Fruit fly (Drosophila melanogaster) whole organism, embryonic: ENCODE measurements around the gene PIG-Q.

Source experiments
- Antp ChIP-seq: fragments of 200-800 bp; sonication (Bioruptor generic); optimal IDR thresholded peaks from 3 replicates; lab custom pipeline; 2016; ENCODE audit warnings: missing biosample characterization, missing genetic modification characterization
- BEAF-32 ChIP-seq: fragments of 200-800 bp; sonication (Bioruptor generic); optimal IDR thresholded peaks from 3 replicates; lab custom pipeline; 2017; ENCODE audit warnings: missing biosample characterization, missing genetic modification characterization, mild to moderate bottlenecking, moderate library complexity, missing genetic modification reagents
- CG11093 ChIP-seq: fragments of 200-800 bp; sonication (Bioruptor generic); IDR thresholded peaks from 3 replicates; pipeline ENCODE4 v1.3.6; 2022; ENCODE audit warnings: missing biosample characterization, missing genetic modification characterization
- CG11695 ChIP-seq: fragments of 200-800 bp; sonication (Bioruptor generic); IDR thresholded peaks from 3 replicates; pipeline ENCODE4 v1.3.6; 2022; ENCODE audit warnings: missing biosample characterization, missing genetic modification characterization
- CG12155 ChIP-seq: fragments of 200-800 bp; sonication (Bioruptor generic); optimal IDR thresholded peaks from 3 replicates; lab custom pipeline; 2016; ENCODE audit warnings: missing biosample characterization, missing genetic modification characterization
- CG12236 ChIP-seq: fragments of 200-800 bp; sonication (Bioruptor generic); optimal IDR thresholded peaks from 2 replicates; lab custom pipeline; 2016; ENCODE audit warnings: missing biosample characterization, missing genetic modification characterization
- CG13296 ChIP-seq: fragments of 200-800 bp; sonication (Bioruptor generic); optimal IDR thresholded peaks from 3 replicates; lab custom pipeline; 2018; ENCODE audit warnings: missing biosample characterization, mild to moderate bottlenecking, missing genetic modification characterization
- CG13894 ChIP-seq: fragments of 200-800 bp; sonication (Bioruptor generic); optimal IDR thresholded peaks from 3 replicates; lab custom pipeline; 2018; ENCODE audit warnings: missing biosample characterization, mild to moderate bottlenecking, missing genetic modification characterization, moderate library complexity
- CG14014 ChIP-seq: fragments of 200-800 bp; sonication (Bioruptor generic); IDR thresholded peaks from 2 replicates; pipeline ENCODE4 v1.3.6; 2022; ENCODE audit warnings: missing biosample characterization, missing genetic modification characterization
- CG14050 ChIP-seq: fragments of 200-800 bp; sonication (Bioruptor generic); IDR thresholded peaks from 3 replicates; pipeline ENCODE4 v1.3.6; 2022; ENCODE audit warnings: missing biosample characterization, missing genetic modification characterization
- CG14710 ChIP-seq: fragments of 200-800 bp; sonication (Bioruptor generic); optimal IDR thresholded peaks from 3 replicates; lab custom pipeline; 2019; ENCODE audit warnings: missing biosample characterization, mild to moderate bottlenecking, missing genetic modification characterization, moderate library complexity
- CG15479 ChIP-seq: fragments of 200-800 bp; sonication (Bioruptor generic); optimal IDR thresholded peaks from 3 replicates; lab custom pipeline; 2019; ENCODE audit warnings: missing biosample characterization, mild to moderate bottlenecking, missing genetic modification characterization, moderate library complexity
- CG17802 ChIP-seq: fragments of 200-800 bp; sonication (Bioruptor generic); optimal IDR thresholded peaks from 2 replicates; lab custom pipeline; 2018; ENCODE audit warnings: missing biosample characterization, mild to moderate bottlenecking, missing genetic modification characterization, moderate library complexity
- CG2678 ChIP-seq: fragments of 200-800 bp; sonication (Bioruptor generic); optimal IDR thresholded peaks from 3 replicates; lab custom pipeline; 2019; ENCODE audit warnings: missing biosample characterization, mild to moderate bottlenecking, missing genetic modification characterization, moderate library complexity
- CG31441 ChIP-seq: fragments of 200-800 bp; sonication (Bioruptor generic); IDR thresholded peaks from 2 replicates; pipeline ENCODE4 v1.3.6; 2022; ENCODE audit warnings: missing biosample characterization, missing genetic modification characterization
- CG42726 ChIP-seq: fragments of 200-800 bp; sonication (Bioruptor generic); IDR thresholded peaks from 2 replicates; pipeline ENCODE4 v1.3.6; 2022; ENCODE audit warnings: missing biosample characterization, missing genetic modification characterization; ENCODE audit not compliant: partially characterized antibody
- CG4820 ChIP-seq: fragments of 200-800 bp; sonication (Bioruptor generic); optimal IDR thresholded peaks from 3 replicates; lab custom pipeline; 2016; ENCODE audit warnings: missing biosample characterization, missing genetic modification characterization
- CG5953 ChIP-seq: fragments of 200-800 bp; sonication (Bioruptor generic); IDR thresholded peaks from 2 replicates; pipeline ENCODE4 v1.3.6; 2022; ENCODE audit warnings: missing biosample characterization, missing genetic modification characterization
- CG7963 ChIP-seq: fragments of 200-800 bp; sonication (Bioruptor generic); IDR thresholded peaks from 3 replicates; pipeline ENCODE4 v1.3.6; 2022; ENCODE audit warnings: missing biosample characterization, missing genetic modification characterization; ENCODE audit not compliant: partially characterized antibody
- CG8388 ChIP-seq: fragments of 200-800 bp; sonication (Bioruptor generic); optimal IDR thresholded peaks from 2 replicates; lab custom pipeline; 2019; ENCODE audit warnings: missing biosample characterization, mild to moderate bottlenecking, missing genetic modification characterization, moderate library complexity
- CG8924 ChIP-seq: fragments of 200-800 bp; optimal IDR thresholded peaks from 3 replicates; lab custom pipeline; 2019; ENCODE audit warnings: missing biosample characterization, mild to moderate bottlenecking, missing genetic modification characterization, moderate library complexity
- Ets65A ChIP-seq: fragments of 200-800 bp; sonication (Bioruptor generic); peaks from one replicate; lab custom pipeline; 2016; ENCODE audit warnings: missing biosample characterization, missing genetic modification characterization
- GATAe ChIP-seq: fragments of 200-800 bp; sonication (Bioruptor generic); conservative IDR thresholded peaks from 2 replicates; pipeline ENCODE4 v1.3.6; 2022; ENCODE audit warnings: missing biosample characterization, missing genetic modification characterization
- Hand ChIP-seq: fragments of 200-800 bp; sonication (Bioruptor generic); optimal IDR thresholded peaks from 2 replicates; lab custom pipeline; 2017; ENCODE audit warnings: mild to moderate bottlenecking, missing biosample characterization, missing genetic modification reagents, missing genetic modification characterization
- Hmr ChIP-seq: fragments of 200-800 bp; sonication (Bioruptor generic); optimal IDR thresholded peaks from 3 replicates; lab custom pipeline; 2017; ENCODE audit warnings: mild to moderate bottlenecking, missing biosample characterization, missing genetic modification reagents, missing genetic modification characterization
- Hr78 ChIP-seq, 2 experiments: fragments of 200-800 bp in 1 of 2; fragments of >200 bp in 1 of 2; sonication (Bioruptor generic) in 1 of 2; optimal IDR thresholded peaks; 2 replicates each; lab custom pipeline; 2017 to 2019; ENCODE audit warnings: missing biosample characterization in 2 of 2, missing genetic modification characterization in 2 of 2, mild to moderate bottlenecking in 1 of 2, moderate library complexity in 1 of 2
- Meics ChIP-seq: fragments of 200-800 bp; sonication (Bioruptor generic); optimal IDR thresholded peaks from 2 replicates; lab custom pipeline; 2017; ENCODE audit warnings: missing biosample characterization, mild to moderate bottlenecking, missing genetic modification characterization
- NFAT ChIP-seq: fragments of 200-800 bp; sonication (Bioruptor generic); IDR thresholded peaks from 2 replicates; pipeline ENCODE4 v1.3.6; 2022; ENCODE audit warnings: missing biosample characterization, missing genetic modification characterization
- Neu2 ChIP-seq: fragments of 200-800 bp; sonication (Bioruptor generic); optimal IDR thresholded peaks from 3 replicates; lab custom pipeline; 2016; ENCODE audit warnings: missing biosample characterization, missing genetic modification characterization, borderline replicate concordance
- Taf1 ChIP-seq: fragments of 200-800 bp; sonication (Bioruptor generic); IDR thresholded peaks from 2 replicates; pipeline ENCODE4 v1.3.6; 2022; ENCODE audit warnings: missing biosample characterization, missing genetic modification characterization
- Usf ChIP-seq: fragments of 200-800 bp; sonication (Bioruptor generic); optimal IDR thresholded peaks from 2 replicates; lab custom pipeline; 2017; ENCODE audit warnings: missing genotype, missing biosample characterization, missing genetic modification characterization
- ara ChIP-seq: fragments of 200-800 bp; sonication (Bioruptor generic); IDR thresholded peaks from 2 replicates; pipeline ENCODE4 v1.3.6; 2022; ENCODE audit warnings: missing biosample characterization, missing genetic modification characterization
- ato ChIP-seq: fragments of 200-800 bp; sonication (Bioruptor generic); IDR thresholded peaks from 2 replicates; pipeline ENCODE4 v1.3.6; 2022; ENCODE audit warnings: missing biosample characterization, missing genetic modification characterization; ENCODE audit not compliant: partially characterized antibody
- cato ChIP-seq: fragments of 200-800 bp; sonication (Bioruptor generic); optimal IDR thresholded peaks from 2 replicates; lab custom pipeline; 2016; ENCODE audit warnings: missing biosample characterization, missing genetic modification characterization, borderline replicate concordance
- danr ChIP-seq: fragments of 200-800 bp; sonication (Bioruptor generic); IDR thresholded peaks from 2 replicates; pipeline ENCODE4 v1.3.6; 2022; ENCODE audit warnings: missing biosample characterization, missing genetic modification characterization
- disco-r ChIP-seq: fragments of 200-800 bp; sonication (Bioruptor generic); optimal IDR thresholded peaks from 2 replicates; lab custom pipeline; 2016; ENCODE audit warnings: missing biosample characterization, missing genetic modification characterization
- fd3F ChIP-seq: fragments of 200-800 bp; sonication (Bioruptor generic); optimal IDR thresholded peaks from 2 replicates; lab custom pipeline; 2018; ENCODE audit warnings: missing biosample characterization, mild to moderate bottlenecking, missing genetic modification characterization, moderate library complexity
- ind ChIP-seq: fragments of 200-800 bp; sonication (Bioruptor generic); optimal IDR thresholded peaks from 3 replicates; lab custom pipeline; 2016; ENCODE audit warnings: missing biosample characterization, missing genetic modification characterization
- kni ChIP-seq: fragments of 200-800 bp; sonication (Bioruptor generic); optimal IDR thresholded peaks from 3 replicates; lab custom pipeline; 2017; ENCODE audit warnings: mild to moderate bottlenecking, missing biosample characterization, missing genetic modification reagents, missing genetic modification characterization
- nerfin-2 ChIP-seq: fragments of 200-800 bp; sonication (Bioruptor generic); IDR thresholded peaks from 2 replicates; pipeline ENCODE4 v1.3.6; 2022; ENCODE audit warnings: missing biosample characterization, missing genetic modification characterization; ENCODE audit not compliant: partially characterized antibody
- pzg ChIP-seq: fragments of 200-800 bp; sonication (Bioruptor generic); optimal IDR thresholded peaks from 3 replicates; lab custom pipeline; 2018; ENCODE audit warnings: missing biosample characterization, mild to moderate bottlenecking, missing genetic modification characterization, moderate library complexity
- row ChIP-seq: fragments of 200-800 bp; sonication (Bioruptor generic); IDR thresholded peaks from 3 replicates; pipeline ENCODE4 v1.3.6; 2022; ENCODE audit warnings: missing biosample characterization, missing genetic modification characterization
- slbo ChIP-seq: fragments of 200-800 bp; sonication (Bioruptor generic); IDR thresholded peaks from 2 replicates; pipeline ENCODE4 v1.3.6; 2022; ENCODE audit warnings: missing biosample characterization, missing genetic modification characterization
- toy ChIP-seq: fragments of 200-800 bp; sonication (Bioruptor generic); IDR thresholded peaks from 2 replicates; pipeline ENCODE4 v1.3.6; 2022; ENCODE audit warnings: missing biosample characterization, missing genetic modification characterization
- unpg ChIP-seq: fragments of 200-800 bp; sonication (Bioruptor generic); optimal IDR thresholded peaks from 3 replicates; lab custom pipeline; 2018; ENCODE audit warnings: missing biosample characterization, mild to moderate bottlenecking, missing genetic modification characterization, moderate library complexity
- vnd ChIP-seq: fragments of 200-800 bp; sonication (Bioruptor generic); IDR thresholded peaks from 3 replicates; pipeline ENCODE4 v1.3.6; 2022; ENCODE audit warnings: missing biosample characterization, missing genetic modification characterization; ENCODE audit not compliant: partially characterized antibody
- vvl ChIP-seq: fragments of 200-800 bp; sonication (Bioruptor generic); IDR thresholded peaks from 2 replicates; pipeline ENCODE4 v1.3.6; 2022; ENCODE audit warnings: missing biosample characterization, missing genetic modification characterization
- yki ChIP-seq: fragments of >200 bp; optimal IDR thresholded peaks from 3 replicates; lab custom pipeline; 2018

The PIG-Q gene

dm6 chrX:16384843-16385726, 26.1 kb downstream of the PIG-Q start, which contains the start of the genes CG9992 and CG4239 (continued):
- TF ChIP-seq Neu2 (GFP tag; lab: Kevin White, UChicago) (no peak), ara (GFP tag; lab: Robert Waterston, UW) (no peak), CG2678 (tag; lab: Kevin White, UChicago) (peak; percentile 74), ato (GFP tag; lab: Robert Waterston, UW) (no peak), CG14710 (tag; lab: Kevin White, UChicago) (peak; percentile 81), danr (GFP tag; lab: Robert Waterston, UW) (no peak), CG14014 (GFP tag; lab: Robert Waterston, UW) (peak; percentile 31; the same call in 1 of the 2 replicates), Hand (GFP tag; lab: Kevin White, UChicago) (no peak), CG5953 (no peak), CG17802 (peak; percentile 81), CG42726 (peak; percentile 74), CG8924 (peak; percentile 65), Meics (GFP tag; lab: Kevin White, UChicago) (peak; percentile 48), fd3F (GFP tag; lab: Kevin White, UChicago) (peak; percentile 53), CG14050 (GFP tag; lab: Robert Waterston, UW) (no peak; the same call in 2 of the 3 replicates), CG15479 (no peak), kni (no peak), disco-r (GFP tag; lab: Kevin White, UChicago) (no peak), CG12155 (GFP tag; lab: Kevin White, UChicago) (peak; percentile 59), cato (GFP tag; lab: Kevin White, UChicago) (peak; percentile 4), CG4820 (peak; percentile 3), vvl (GFP tag; lab: Robert Waterston, UW) (peak; percentile 39; the same call in 1 of the 2 replicates), CG31441 (GFP tag; lab: Robert Waterston, UW) (peak; percentile 66; the same call in 1 of the 2 replicates), unpg (GFP tag; lab: Kevin White, UChicago) (peak; percentile 40), Usf (GFP tag; lab: Kevin White, UChicago) (peak; percentile 55), Ets65A (peak; percentile 95), Taf1 (GFP tag; lab: Robert Waterston, UW) (peak; percentile 36; the same call in 1 of the 2 replicates), toy (GFP tag; lab: Robert Waterston, UW) (no peak), ind (GFP tag; lab: Kevin White, UChicago) (peak; percentile 76), CG13296 (no peak), pzg (GFP tag; lab: Kevin White, UChicago) (peak; percentile 60), CG11695 (no peak), slbo (GFP tag; lab: Robert Waterston, UW) (peak; percentile 76), Hmr (GFP tag; lab: Kevin White, UChicago) (peak; percentile 75), yki (lab: Kevin White, UChicago) (no peak), CG13894 (tag; lab: Kevin White, UChicago) (peak; percentile 49), nerfin-2 (GFP tag; lab: Robert Waterston, UW) (peak; percentile 52; the same call in 1 of the 2 replicates), CG11093 (GFP tag; lab: Robert Waterston, UW) (peak; percentile 31; the same call in 2 of the 3 replicates), BEAF-32 (GFP tag; lab: Kevin White, UChicago) (peak; percentile 87), row (GFP tag; lab: Robert Waterston, UW) (peak; percentile 89), vnd (GFP tag; lab: Robert Waterston, UW) (no peak; the same call in 2 of the 3 replicates), GATAe (GFP tag; lab: Robert Waterston, UW) (no peak), NFAT (peak; percentile 48; the same call in 1 of the 2 replicates), Hr78 (GFP tag; optimal IDR thresholded peaks at IDR 0.05; lab: Kevin White, UChicago) (no peak), CG7963 (GFP tag; lab: Robert Waterston, UW) (peak; percentile 55; the same call in 1 of the 3 replicates), Antp (GFP tag; lab: Kevin White, UChicago) (peak; percentile 36), CG8388 (GFP tag; lab: Kevin White, UChicago) (no peak), CG12236 (no peak)
